5 worm cellular contexts compared by ENCODE assay signal in the genomic region with DNA sequence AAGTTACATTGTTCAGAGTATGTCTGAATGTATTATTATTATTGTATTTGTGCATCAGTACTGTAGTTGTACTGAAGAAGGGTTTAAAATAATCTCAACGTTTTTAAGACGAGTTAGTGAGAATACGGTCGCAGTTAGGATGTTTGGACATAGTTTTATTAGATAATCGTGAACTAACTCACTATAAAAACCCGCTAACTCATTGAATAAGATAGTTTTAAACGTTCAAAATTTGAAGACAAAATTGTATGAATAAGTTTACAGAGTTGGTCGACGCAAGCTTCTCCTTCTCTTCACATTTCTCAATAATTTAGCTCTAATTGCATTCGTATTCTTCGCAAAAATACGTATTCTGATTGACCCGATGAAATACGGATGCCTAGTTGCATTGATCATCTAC.
TF ChIP-seq lines count a peak whose summit lies in the region.

No protein-coding gene starts in this region.

TF ChIP-seq in whole organism, L1 larva, 84 proteins besides CTCF, POLR2A, EP300 and RAD21:
- TF ChIP-seq hpl-2 (GFP tag; optimal IDR thresholded peaks at IDR 0.05; lab: Kevin White, UChicago) (no peak), nhr-11 (tag; optimal IDR thresholded peaks at IDR 0.05; lab: Kevin White, UChicago) (no peak), lsy-2 (tag; optimal IDR thresholded peaks at IDR 0.05; lab: Kevin White, UChicago) (peak in 1 of 2 experiments; percentile 41), ceh-8 (GFP tag; optimal IDR thresholded peaks at IDR 0.05; lab: Kevin White, UChicago) (no peak), ztf-11 (tag; optimal IDR thresholded peaks at IDR 0.05; lab: Kevin White, UChicago) (no peak), tlp-1 (tag; optimal IDR thresholded peaks at IDR 0.05; lab: Kevin White, UChicago) (peak; percentile 82)

TF ChIP-seq in whole organism, L2 larva, 48 proteins besides CTCF, POLR2A, EP300 and RAD21:
- TF ChIP-seq ceh-16 (tag; optimal IDR thresholded peaks at IDR 0.05; lab: Kevin White, UChicago): no peak
- TF ChIP-seq lin-39 (tag; optimal IDR thresholded peaks at IDR 0.05; lab: Kevin White, UChicago): no peak
- TF ChIP-seq mab-5 (tag; optimal IDR thresholded peaks at IDR 0.05; lab: Kevin White, UChicago): peak; percentile 25
- TF ChIP-seq nhr-12 (tag; optimal IDR thresholded peaks at IDR 0.05; lab: Kevin White, UChicago): peak; percentile 81
- no peak for TF ChIP-seq gmeb-1 (tag; optimal IDR thresholded peaks at IDR 0.05; lab: Kevin White, UChicago)
- peak; percentile 76 for TF ChIP-seq nhr-25 (tag; optimal IDR thresholded peaks at IDR 0.05; lab: Kevin White, UChicago)
TF ChIP-seq in whole organism, L2 larva: peak in this region for 3.

TF ChIP-seq in whole organism, L3 larva, 47 proteins besides CTCF, POLR2A, EP300 and RAD21:
- no peak for TF ChIP-seq mdl-1 (tag; optimal IDR thresholded peaks at IDR 0.05; lab: Kevin White, UChicago)
- no peak for TF ChIP-seq ceh-28 (tag; optimal IDR thresholded peaks at IDR 0.05; lab: Kevin White, UChicago)
- no peak for TF ChIP-seq elt-2 (tag; optimal IDR thresholded peaks at IDR 0.05; lab: Kevin White, UChicago)
- TF ChIP-seq fkh-2 (tag; optimal IDR thresholded peaks at IDR 0.05; lab: Kevin White, UChicago): no peak
- TF ChIP-seq nhr-43 (tag; optimal IDR thresholded peaks at IDR 0.05; lab: Kevin White, UChicago; ENCODE audit: poor library complexity, severe bottlenecking): no peak
- TF ChIP-seq ztf-4 (tag; optimal IDR thresholded peaks at IDR 0.05; lab: Kevin White, UChicago): peak; percentile 76
- TF ChIP-seq egl-27 (tag; optimal IDR thresholded peaks at IDR 0.05; lab: Kevin White, UChicago): no peak
- TF ChIP-seq elt-1 (tag; optimal IDR thresholded peaks at IDR 0.05; lab: Kevin White, UChicago): peak; percentile 89
- TF ChIP-seq skn-1 (tag; optimal IDR thresholded peaks at IDR 0.05; lab: Kevin White, UChicago): no peak

TF ChIP-seq in whole organism, L4 larva, 104 proteins besides CTCF, POLR2A, EP300 and RAD21:
- no peak for TF ChIP-seq snpc-4 (tag; optimal IDR thresholded peaks at IDR 0.05; lab: Kevin White, UChicago)
- peak; percentile 19 for TF ChIP-seq mep-1 (tag; optimal IDR thresholded peaks at IDR 0.05; lab: Kevin White, UChicago)
- TF ChIP-seq aly-2 (tag; optimal IDR thresholded peaks at IDR 0.05; lab: Kevin White, UChicago): no peak

TF ChIP-seq in whole organism, mixed stage, embryonic, 35 proteins besides CTCF, POLR2A, EP300 and RAD21:
- TF ChIP-seq zip-8 (tag; optimal IDR thresholded peaks at IDR 0.05; lab: Kevin White, UChicago) (no peak), unc-120 (tag; optimal IDR thresholded peaks at IDR 0.05; lab: Kevin White, UChicago; ENCODE audit: poor library complexity, severe bottlenecking) (no peak), nhr-28 (tag; optimal IDR thresholded peaks at IDR 0.05; lab: Kevin White, UChicago) (no peak), lsy-2 (tag; optimal IDR thresholded peaks at IDR 0.05; lab: Kevin White, UChicago) (peak; percentile 76), elt-1 (tag; optimal IDR thresholded peaks at IDR 0.05; lab: Kevin White, UChicago; ENCODE audit: borderline replicate concordance, insufficient read depth) (no peak), snpc-4 (tag; optimal IDR thresholded peaks at IDR 0.05; lab: Kevin White, UChicago) (no peak)
TF ChIP-seq in whole organism, mixed stage, embryonic: peak in this region for 1.
